Fruit fly (Drosophila melanogaster) whole organism, embryonic: ENCODE data around the gene CG2865.

Experiments
- B-H2 ChIP-seq: fragments of 200-800 bp; sonication (Bioruptor generic); optimal IDR thresholded peaks from 2 replicates; lab custom pipeline; 2018; ENCODE audit warnings: missing biosample characterization, mild to moderate bottlenecking, missing genetic modification characterization
- CG10321 ChIP-seq: fragments of 200-800 bp; sonication (Bioruptor generic); IDR thresholded peaks from 2 replicates; pipeline ENCODE4 v1.3.6; 2022; ENCODE audit warnings: missing biosample characterization, missing genetic modification characterization
- CG10462 ChIP-seq: fragments of 200-800 bp; sonication (Bioruptor generic); optimal IDR thresholded peaks from 2 replicates; lab custom pipeline; 2016; ENCODE audit warnings: missing biosample characterization, missing genetic modification characterization
- CG12071 ChIP-seq: fragments of 200-800 bp; sonication (Bioruptor generic); optimal IDR thresholded peaks from 3 replicates; lab custom pipeline; 2018; ENCODE audit warnings: missing biosample characterization, mild to moderate bottlenecking, missing genetic modification characterization
- CG13424 ChIP-seq: fragments of 200-800 bp; sonication (Bioruptor generic); optimal IDR thresholded peaks from 2 replicates; lab custom pipeline; 2019; ENCODE audit warnings: missing biosample characterization, mild to moderate bottlenecking, missing genetic modification characterization, moderate library complexity
- CG13775 ChIP-seq: fragments of 200-800 bp; sonication (Bioruptor generic); optimal IDR thresholded peaks from 3 replicates; lab custom pipeline; 2017; ENCODE audit warnings: missing biosample characterization, mild to moderate bottlenecking, missing genetic modification characterization
- CG13894 ChIP-seq: fragments of 200-800 bp; sonication (Bioruptor generic); optimal IDR thresholded peaks from 3 replicates; lab custom pipeline; 2018; ENCODE audit warnings: missing biosample characterization, mild to moderate bottlenecking, missing genetic modification characterization, moderate library complexity
- CG15696 ChIP-seq: fragments of 200-800 bp; sonication (Bioruptor generic); optimal IDR thresholded peaks from 2 replicates; lab custom pipeline; 2019; ENCODE audit warnings: missing biosample characterization, mild to moderate bottlenecking, missing genetic modification characterization, moderate library complexity
- CG16813 ChIP-seq: fragments of 200-800 bp; sonication (Bioruptor generic); IDR thresholded peaks from 3 replicates; pipeline ENCODE4 v1.3.6; 2022; ENCODE audit warnings: missing biosample characterization, missing genetic modification characterization; ENCODE audit not compliant: partially characterized antibody
- CG16863 ChIP-seq: fragments of 200-800 bp; sonication (Bioruptor generic); optimal IDR thresholded peaks from 3 replicates; lab custom pipeline; 2016; ENCODE audit warnings: missing biosample characterization, missing genetic modification characterization
- CG17361 ChIP-seq: fragments of 200-800 bp; sonication (Bioruptor generic); IDR thresholded peaks from 3 replicates; pipeline ENCODE4 v1.3.6; 2022; ENCODE audit warnings: missing biosample characterization, missing genetic modification characterization
- CG30431 ChIP-seq: fragments of 200-800 bp; sonication (Bioruptor generic); optimal IDR thresholded peaks from 2 replicates; lab custom pipeline; 2017; ENCODE audit warnings: missing biosample characterization, missing genetic modification characterization
- CG32767 ChIP-seq: fragments of 200-800 bp; sonication (Bioruptor generic); IDR thresholded peaks from 2 replicates; pipeline ENCODE4 v1.3.6; 2022; ENCODE audit warnings: missing biosample characterization, missing genetic modification characterization
- CG43689 ChIP-seq: fragments of 200-800 bp; sonication (Bioruptor generic); IDR thresholded peaks from 2 replicates; pipeline ENCODE4 v1.3.6; 2022; ENCODE audit warnings: missing biosample characterization, missing genetic modification characterization
- CG7556 ChIP-seq: fragments of 200-800 bp; sonication (Bioruptor generic); optimal IDR thresholded peaks from 2 replicates; lab custom pipeline; 2017; ENCODE audit warnings: missing biosample characterization, mild to moderate bottlenecking, missing genetic modification characterization
- CG7745 ChIP-seq: fragments of 200-800 bp; sonication (Bioruptor generic); optimal IDR thresholded peaks from 2 replicates; lab custom pipeline; 2018; ENCODE audit warnings: missing biosample characterization, mild to moderate bottlenecking, missing genetic modification characterization, moderate library complexity
- CG8290 ChIP-seq, 3 experiments: fragments of 200-800 bp; sonication (Bioruptor generic); optimal IDR thresholded peaks; 2 replicates each; lab custom pipeline; 2016 to 2019; ENCODE audit warnings: missing biosample characterization in 3 of 3, missing genetic modification characterization in 3 of 3, mild to moderate bottlenecking in 2 of 3, moderate library complexity in 1 of 3
- CG9797 ChIP-seq: fragments of 200-800 bp; sonication (Bioruptor generic); optimal IDR thresholded peaks from 3 replicates; lab custom pipeline; 2018; ENCODE audit warnings: missing biosample characterization, mild to moderate bottlenecking, missing genetic modification characterization
- D ChIP-seq, 2 experiments: fragments of 200-800 bp in 1 of 2; fragments of >200 bp in 1 of 2; sonication (Bioruptor generic) in 1 of 2; optimal IDR thresholded peaks; 2 replicates in 1 of 2; 3 replicates in 1 of 2; lab custom pipeline; 2017; ENCODE audit warnings: mild to moderate bottlenecking in 1 of 2, missing biosample characterization in 1 of 2, missing genetic modification characterization in 1 of 2, missing genetic modification reagents in 1 of 2
- Dbx ChIP-seq: fragments of 200-800 bp; sonication (Bioruptor generic); IDR thresholded peaks from 3 replicates; pipeline ENCODE4 v1.3.6; 2022; ENCODE audit warnings: missing biosample characterization, missing genetic modification characterization
- Ets97D ChIP-seq: fragments of 200-800 bp; sonication (Bioruptor generic); optimal IDR thresholded peaks from 3 replicates; lab custom pipeline; 2016; ENCODE audit warnings: missing biosample characterization, missing genetic modification characterization
- Fer1 ChIP-seq: fragments of 200-800 bp; sonication (Bioruptor generic); optimal IDR thresholded peaks from 2 replicates; lab custom pipeline; 2017; ENCODE audit warnings: missing biosample characterization, mild to moderate bottlenecking, missing genetic modification characterization
- Hand ChIP-seq: fragments of 200-800 bp; sonication (Bioruptor generic); optimal IDR thresholded peaks from 2 replicates; lab custom pipeline; 2017; ENCODE audit warnings: mild to moderate bottlenecking, missing biosample characterization, missing genetic modification reagents, missing genetic modification characterization
- Hey ChIP-seq: fragments of 200-800 bp; sonication (Bioruptor generic); optimal IDR thresholded peaks from 3 replicates; lab custom pipeline; 2018; ENCODE audit warnings: missing biosample characterization, mild to moderate bottlenecking, missing genetic modification characterization
- Hmx ChIP-seq: fragments of 200-800 bp; sonication (Bioruptor generic); optimal IDR thresholded peaks from 2 replicates; lab custom pipeline; 2016; ENCODE audit warnings: missing biosample characterization, missing genetic modification characterization
- MTF-1 ChIP-seq: fragments of 200-800 bp; sonication (Bioruptor generic); optimal IDR thresholded peaks from 2 replicates; lab custom pipeline; 2018; ENCODE audit warnings: missing biosample characterization, mild to moderate bottlenecking, missing genetic modification characterization, borderline replicate concordance
- Mad ChIP-seq: fragments of 200-800 bp; sonication (Bioruptor generic); optimal IDR thresholded peaks from 2 replicates; lab custom pipeline; 2016; ENCODE audit warnings: missing biosample characterization, missing genetic modification characterization
- Med ChIP-seq: fragments of 200-800 bp; sonication (Bioruptor generic); peaks from one replicate; lab custom pipeline; 2016; ENCODE audit warnings: missing biosample characterization, missing genetic modification characterization, mild to moderate bottlenecking, inconsistent platforms, moderate library complexity
- PHDP ChIP-seq: fragments of 200-800 bp; sonication (Bioruptor generic); optimal IDR thresholded peaks from 3 replicates; lab custom pipeline; 2018; ENCODE audit warnings: missing biosample characterization, mild to moderate bottlenecking, missing genetic modification characterization, moderate library complexity
- Pdp1 ChIP-seq, 2 experiments: fragments of 200-800 bp; sonication (Bioruptor generic); optimal IDR thresholded peaks; 3 replicates each; lab custom pipeline; 2016; ENCODE audit warnings: missing biosample characterization in 2 of 2, missing genetic modification characterization in 2 of 2, mild to moderate bottlenecking in 1 of 2, moderate library complexity in 1 of 2
- Ptx1 ChIP-seq: fragments of 200-800 bp; sonication (Bioruptor generic); IDR thresholded peaks from 2 replicates; pipeline ENCODE4 v1.3.6; 2022; ENCODE audit warnings: missing biosample characterization, missing genetic modification characterization
- Xrp1 ChIP-seq: fragments of 200-800 bp; sonication (Bioruptor generic); IDR thresholded peaks from 2 replicates; pipeline ENCODE4 v1.3.6; 2022; ENCODE audit warnings: missing biosample characterization, missing genetic modification characterization
- bigmax ChIP-seq: fragments of 200-800 bp; sonication (Bioruptor generic); optimal IDR thresholded peaks from 2 replicates; lab custom pipeline; 2018; ENCODE audit warnings: missing biosample characterization, mild to moderate bottlenecking, missing genetic modification characterization
- cg ChIP-seq: fragments of 200-800 bp; sonication (Bioruptor generic); optimal IDR thresholded peaks from 3 replicates; lab custom pipeline; 2019; ENCODE audit warnings: missing biosample characterization, mild to moderate bottlenecking, missing genetic modification characterization, moderate library complexity
- chm ChIP-seq: fragments of 200-800 bp; sonication (Bioruptor generic); IDR thresholded peaks from 2 replicates; pipeline ENCODE4 v1.3.6; 2022; ENCODE audit warnings: missing biosample characterization, missing genetic modification characterization
- crol ChIP-seq: fragments of 200-800 bp; sonication (Bioruptor generic); IDR thresholded peaks from 2 replicates; pipeline ENCODE4 v1.3.6; 2022; ENCODE audit warnings: missing biosample characterization, missing genetic modification characterization
- cwo ChIP-seq: fragments of 200-800 bp; sonication (Bioruptor generic); optimal IDR thresholded peaks from 3 replicates; lab custom pipeline; 2017; ENCODE audit warnings: missing biosample characterization, missing genetic modification characterization, mild to moderate bottlenecking, moderate library complexity, missing genetic modification reagents
- disco-r ChIP-seq: fragments of 200-800 bp; sonication (Bioruptor generic); optimal IDR thresholded peaks from 2 replicates; lab custom pipeline; 2016; ENCODE audit warnings: missing biosample characterization, missing genetic modification characterization
- hkb ChIP-seq, 2 experiments: fragments of 200-800 bp in 1 of 2; fragments of >200 bp in 1 of 2; sonication (Bioruptor generic) in 1 of 2; IDR thresholded peaks in 1 of 2; optimal IDR thresholded peaks in 1 of 2; 2 replicates each; pipeline versions ENCODE4 v1.3.6 to Lab custom; 2017 to 2022; ENCODE audit warnings: missing biosample characterization in 1 of 2, missing genetic modification characterization in 1 of 2
- inv ChIP-seq: fragments of 200-800 bp; sonication (Bioruptor generic); IDR thresholded peaks from 2 replicates; pipeline ENCODE4 v1.3.6; 2022; ENCODE audit warnings: missing biosample characterization, missing genetic modification characterization; ENCODE audit not compliant: partially characterized antibody
- mam ChIP-seq: fragments of 200-800 bp; sonication (Bioruptor generic); optimal IDR thresholded peaks from 3 replicates; lab custom pipeline; 2016; ENCODE audit warnings: missing biosample characterization, missing genetic modification characterization
- nom ChIP-seq: fragments of 200-800 bp; sonication (Bioruptor generic); optimal IDR thresholded peaks from 2 replicates; lab custom pipeline; 2017; ENCODE audit warnings: missing biosample characterization, missing genetic modification characterization, mild to moderate bottlenecking, moderate library complexity, missing genetic modification reagents
- p53 ChIP-seq: fragments of 200-800 bp; sonication (Bioruptor generic); optimal IDR thresholded peaks from 2 replicates; lab custom pipeline; 2016; ENCODE audit warnings: missing biosample characterization, missing genetic modification characterization
- sc ChIP-seq, 3 experiments: fragments of >200 bp in 2 of 3; fragments of 200-800 bp in 1 of 3; sonication (Bioruptor generic) in 1 of 3; optimal IDR thresholded peaks; 2 replicates in 2 of 3; 3 replicates in 1 of 3; lab custom pipeline; 2017; ENCODE audit warnings: mild to moderate bottlenecking in 1 of 3, missing biosample characterization in 1 of 3, missing genetic modification characterization in 1 of 3, missing genetic modification reagents in 1 of 3
- sens ChIP-seq: fragments of 200-800 bp; sonication (Bioruptor generic); peaks from one replicate; lab custom pipeline; 2016; ENCODE audit warnings: missing biosample characterization, missing genetic modification characterization
- wek ChIP-seq: fragments of 200-800 bp; sonication (Bioruptor generic); optimal IDR thresholded peaks from 3 replicates; lab custom pipeline; 2018; ENCODE audit warnings: missing biosample characterization, mild to moderate bottlenecking, missing genetic modification characterization, moderate library complexity
- yki ChIP-seq: fragments of >200 bp; optimal IDR thresholded peaks from 3 replicates; lab custom pipeline; 2018

The CG2865 gene

DNA sequence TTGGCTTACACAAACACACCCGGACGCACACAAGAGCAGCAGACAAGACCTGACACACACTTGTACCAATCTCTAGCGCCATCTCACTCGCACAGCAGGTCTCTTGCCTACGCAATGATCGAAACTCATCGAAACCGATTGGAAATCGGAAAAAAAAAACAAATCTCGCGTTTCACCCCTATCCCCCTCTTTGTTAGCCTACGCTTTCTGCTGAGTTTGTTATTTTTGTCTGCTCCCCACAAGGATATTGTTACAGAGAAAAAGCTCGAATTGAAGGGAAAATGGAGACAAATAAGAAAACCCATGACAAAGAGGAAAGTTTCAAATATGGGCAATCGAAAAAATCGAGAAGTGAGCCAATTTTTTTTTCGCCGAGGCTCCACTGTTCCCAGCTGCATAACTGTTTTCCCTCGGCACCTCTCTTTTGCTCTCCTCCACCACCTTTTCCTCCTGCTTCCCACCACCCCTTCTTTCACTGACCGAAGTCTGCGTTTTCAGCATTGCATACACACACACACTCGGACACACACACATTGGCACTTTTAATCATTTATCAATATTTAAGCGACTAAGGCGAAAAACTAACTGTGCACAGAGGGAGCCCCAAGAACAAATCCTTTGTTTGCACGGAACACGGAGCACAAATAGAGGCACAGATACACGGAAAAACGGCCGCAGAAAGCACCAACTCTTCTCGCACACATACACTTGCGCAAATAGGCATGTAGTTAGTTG, 23.2 kb downstream of the CG2865 start (continued):
- TF ChIP-seq CG13775 (GFP tag; lab: Kevin White, UChicago), result no peak
- peak; percentile 49 for TF ChIP-seq nom (GFP tag; lab: Kevin White, UChicago)
- TF ChIP-seq B-H2, result peak; percentile 12
- no peak for TF ChIP-seq Fer1 (GFP tag; lab: Kevin White, UChicago)
- TF ChIP-seq CG16813 (GFP tag; lab: Robert Waterston, UW), result no peak
- no peak for TF ChIP-seq Ets97D (GFP tag; lab: Kevin White, UChicago)
- TF ChIP-seq disco-r (GFP tag; lab: Kevin White, UChicago), result no peak
- TF ChIP-seq CG9797 (GFP tag; lab: Kevin White, UChicago), result no peak
- TF ChIP-seq CG15696 (tag; lab: Kevin White, UChicago), result peak; percentile 13
- TF ChIP-seq hkb (optimal IDR thresholded peaks at IDR 0.05; lab: Kevin White, UChicago), result no peak
- TF ChIP-seq hkb (GFP tag; IDR thresholded peaks at IDR 0.05; lab: Robert Waterston, UW), result no peak
- TF ChIP-seq Xrp1, result no peak
- TF ChIP-seq chm (GFP tag; lab: Robert Waterston, UW), result no peak
- peak; percentile 73 for TF ChIP-seq crol (GFP tag; lab: Robert Waterston, UW)
- 0 out of 3 replicates have a peak, but pooled peaks have one; percentile 17 for TF ChIP-seq Dbx (GFP tag; lab: Robert Waterston, UW)
- TF ChIP-seq CG32767 (GFP tag; lab: Robert Waterston, UW), result 0 out of 2 replicates have a peak, but pooled peaks have one; percentile 8
- no peak for TF ChIP-seq p53
- no peak for TF ChIP-seq sc (optimal IDR thresholded peaks at IDR 0.05; lab: Kevin White, UChicago)
- TF ChIP-seq sc (GFP tag; optimal IDR thresholded peaks at IDR 0.05; lab: Kevin White, UChicago), result no peak
- no peak for TF ChIP-seq CG12071 (GFP tag; lab: Kevin White, UChicago)
- peak; percentile 11 for TF ChIP-seq Hand (GFP tag; lab: Kevin White, UChicago)
- no peak for TF ChIP-seq yki
- no peak for TF ChIP-seq CG17361
- no peak for TF ChIP-seq PHDP
- no peak for TF ChIP-seq Hey (tag; lab: Kevin White, UChicago)
- TF ChIP-seq bigmax (GFP tag; lab: Kevin White, UChicago), result no peak
- TF ChIP-seq CG30431 (GFP tag; lab: Kevin White, UChicago), result no peak
- TF ChIP-seq cwo (GFP tag; lab: Kevin White, UChicago), result no peak
- TF ChIP-seq Med (GFP tag; lab: Kevin White, UChicago), result peak; percentile 58
- peak; percentile 73; the same call in 1 of the 2 replicates for TF ChIP-seq CG10321 (GFP tag; lab: Robert Waterston, UW)
- peak; percentile 18 for TF ChIP-seq CG7556 (GFP tag; lab: Kevin White, UChicago)
- peak; percentile 2 for TF ChIP-seq MTF-1
- no peak for TF ChIP-seq CG16863 (GFP tag; lab: Kevin White, UChicago)
- peak; percentile 79 for TF ChIP-seq cg
- no peak for TF ChIP-seq CG13424 (tag; lab: Kevin White, UChicago)
- 0 out of 2 replicates have a peak, but pooled peaks have one; percentile 14 for TF ChIP-seq CG43689 (GFP tag; lab: Robert Waterston, UW)
- peak in 1 of 2 experiments; percentile 59 for TF ChIP-seq Pdp1 (GFP tag; optimal IDR thresholded peaks at IDR 0.05; lab: Kevin White, UChicago)
- no peak for TF ChIP-seq wek
- no peak for TF ChIP-seq D (optimal IDR thresholded peaks at IDR 0.05; lab: Kevin White, UChicago)
- TF ChIP-seq D (GFP tag; optimal IDR thresholded peaks at IDR 0.05; lab: Kevin White, UChicago), result peak; percentile 32
- no peak for TF ChIP-seq inv (GFP tag; lab: Robert Waterston, UW)
- no peak for TF ChIP-seq Hmx (GFP tag; lab: Kevin White, UChicago)
- no peak for TF ChIP-seq CG7745 (tag; lab: Kevin White, UChicago)
- TF ChIP-seq mam, result no peak
- TF ChIP-seq Mad, result no peak
- TF ChIP-seq sens (GFP tag; lab: Kevin White, UChicago), result peak; percentile 51
- no peak for TF ChIP-seq Ptx1
- TF ChIP-seq CG13894 (tag; lab: Kevin White, UChicago), result peak; percentile 8
- peak; percentile 12 for TF ChIP-seq CG8290 (GFP tag; optimal IDR thresholded peaks at IDR 0.05; lab: Kevin White, UChicago)
- peak in 1 of 2 experiments; percentile 42 for TF ChIP-seq CG8290 (tag; optimal IDR thresholded peaks at IDR 0.05; lab: Kevin White, UChicago)
- no peak for TF ChIP-seq CG10462 (GFP tag; lab: Kevin White, UChicago)
